Fruit fly (Drosophila melanogaster) whole organism, adult: ENCODE results near the gene msi.

Experiments
- CG11617 ChIP-seq: fragments of 200-800 bp; sonication (Bioruptor generic); optimal IDR thresholded peaks from 2 replicates; lab custom pipeline; 2017; ENCODE audit warnings: mild to moderate bottlenecking, missing biosample characterization, missing genetic modification reagents, missing genetic modification characterization
- CG12768 ChIP-seq: fragments of 200-800 bp; sonication (Bioruptor generic); optimal IDR thresholded peaks from 2 replicates; lab custom pipeline; 2017; ENCODE audit warnings: missing biosample characterization, missing genetic modification characterization, mild to moderate bottlenecking, moderate library complexity, missing genetic modification reagents
- CG14711 ChIP-seq: fragments of 200-800 bp; sonication (Bioruptor generic); optimal IDR thresholded peaks from 2 replicates; lab custom pipeline; 2018; ENCODE audit warnings: missing biosample characterization, mild to moderate bottlenecking, missing genetic modification characterization, moderate library complexity
- CG1620 ChIP-seq: fragments of 200-800 bp; sonication (Bioruptor generic); optimal IDR thresholded peaks from 2 replicates; lab custom pipeline; 2016; ENCODE audit warnings: missing biosample characterization, missing genetic modification characterization
- CG33017 ChIP-seq: fragments of 200-800 bp; sonication (Bioruptor generic); optimal IDR thresholded peaks from 2 replicates; lab custom pipeline; 2018; ENCODE audit warnings: missing biosample characterization, mild to moderate bottlenecking, missing genetic modification characterization, moderate library complexity
- CG5204 ChIP-seq: fragments of 200-800 bp; sonication (Bioruptor generic); optimal IDR thresholded peaks from 2 replicates; lab custom pipeline; 2016; ENCODE audit warnings: missing biosample characterization, missing genetic modification characterization
- CG7045 ChIP-seq: fragments of 200-800 bp; sonication (Bioruptor generic); optimal IDR thresholded peaks from 2 replicates; lab custom pipeline; 2017; ENCODE audit warnings: missing biosample characterization, mild to moderate bottlenecking, missing genetic modification characterization
- CG7101 ChIP-seq: fragments of 200-800 bp; sonication (Bioruptor generic); optimal IDR thresholded peaks from 2 replicates; lab custom pipeline; 2018; ENCODE audit warnings: missing biosample characterization, mild to moderate bottlenecking, missing genetic modification characterization, moderate library complexity
- Clk ChIP-seq: fragments of 200-800 bp; sonication (Bioruptor generic); optimal IDR thresholded peaks from 2 replicates; lab custom pipeline; 2017; ENCODE audit warnings: missing biosample characterization, missing genetic modification characterization
- Crg-1 ChIP-seq: fragments of 200-800 bp; sonication (Bioruptor generic); optimal IDR thresholded peaks from 2 replicates; lab custom pipeline; 2016; ENCODE audit warnings: missing biosample characterization, missing genetic modification characterization
- Hr96 ChIP-seq: fragments of 200-800 bp; sonication (Bioruptor generic); optimal IDR thresholded peaks from 2 replicates; lab custom pipeline; 2016; ENCODE audit warnings: missing biosample characterization, missing genetic modification characterization
- Mnt ChIP-seq: fragments of 200-800 bp; sonication (Bioruptor generic); optimal IDR thresholded peaks from 2 replicates; lab custom pipeline; 2016; ENCODE audit warnings: missing biosample characterization, mild to moderate bottlenecking, missing genetic modification characterization
- bab1 ChIP-seq: fragments of 200-800 bp; sonication (Bioruptor generic); optimal IDR thresholded peaks from 3 replicates; lab custom pipeline; 2019; ENCODE audit warnings: missing biosample characterization, mild to moderate bottlenecking, missing genetic modification characterization, moderate library complexity
- cic ChIP-seq: fragments of 200-800 bp; sonication (Bioruptor generic); optimal IDR thresholded peaks from 2 replicates; lab custom pipeline; 2017; ENCODE audit warnings: missing biosample characterization, mild to moderate bottlenecking, missing genetic modification characterization, moderate library complexity
- cnc ChIP-seq, 2 experiments: fragments of >200 bp; optimal IDR thresholded peaks; 2 replicates each; lab custom pipeline; 2017
- kay ChIP-seq: fragments of 200-800 bp; sonication (Bioruptor generic); peaks from one replicate; lab custom pipeline; 2016; ENCODE audit warnings: missing biosample characterization, missing genetic modification characterization, borderline replicate concordance
- ovo ChIP-seq: fragments of 200-800 bp; sonication (Bioruptor generic); optimal IDR thresholded peaks from 2 replicates; lab custom pipeline; 2016; ENCODE audit warnings: missing biosample characterization, missing genetic modification characterization
- pad ChIP-seq: fragments of 200-800 bp; sonication (Bioruptor generic); optimal IDR thresholded peaks from 3 replicates; lab custom pipeline; 2017; ENCODE audit warnings: missing biosample characterization, missing genetic modification characterization, mild to moderate bottlenecking, moderate library complexity, missing genetic modification reagents
- tj ChIP-seq: fragments of 200-800 bp; sonication (Bioruptor generic); optimal IDR thresholded peaks from 3 replicates; lab custom pipeline; 2017; ENCODE audit warnings: missing biosample characterization, mild to moderate bottlenecking, missing genetic modification characterization, moderate library complexity
- toe ChIP-seq: fragments of 200-800 bp; sonication (Bioruptor generic); optimal IDR thresholded peaks from 2 replicates; lab custom pipeline; 2016; ENCODE audit warnings: missing biosample characterization, missing genetic modification characterization

The msi gene

dm6 chr3R:25531905-25532387 is 16.0 kb downstream of the msi start:
- TF ChIP-seq CG7101 (tag; lab: Kevin White, UChicago) (no peak), pad (GFP tag; lab: Kevin White, UChicago) (no peak), Clk (no peak), Hr96 (GFP tag; lab: Kevin White, UChicago) (no peak), CG7045 (peak; percentile 23), bab1 (GFP tag; lab: Kevin White, UChicago) (no peak), ovo (no peak)

dm6 chr3R:25532406-25533225 is 16.7 kb downstream of the msi start:
- no peak for TF ChIP-seq Crg-1 (GFP tag; lab: Kevin White, UChicago)
- TF ChIP-seq kay (GFP tag; lab: Kevin White, UChicago) = no peak
- no peak for TF ChIP-seq CG12768 (GFP tag; lab: Kevin White, UChicago)
- TF ChIP-seq CG11617 (GFP tag; lab: Kevin White, UChicago) = no peak
- no peak for TF ChIP-seq Mnt (GFP tag; lab: Kevin White, UChicago)
- no peak for TF ChIP-seq CG7101 (tag; lab: Kevin White, UChicago)
- TF ChIP-seq pad (GFP tag; lab: Kevin White, UChicago) = no peak
- no peak for TF ChIP-seq Hr96 (GFP tag; lab: Kevin White, UChicago)
- TF ChIP-seq cnc (optimal IDR thresholded peaks at IDR 0.05; lab: Kevin White, UChicago) = no peak

- TF ChIP-seq CG12768 (GFP tag; lab: Kevin White, UChicago) (no peak), cnc (optimal IDR thresholded peaks at IDR 0.05; lab: Kevin White, UChicago) (no peak), tj (no peak), CG33017 (tag; lab: Kevin White, UChicago) (no peak), kay (GFP tag; lab: Kevin White, UChicago) (no peak)
Observed at dm6 chr3R:25539132-25539531, 23.2 kb downstream of the msi start.

- TF ChIP-seq ovo = no peak
- no peak for TF ChIP-seq CG33017 (tag; lab: Kevin White, UChicago)
- TF ChIP-seq CG7045 = no peak
- no peak for TF ChIP-seq CG14711 (tag; lab: Kevin White, UChicago)
- TF ChIP-seq tj = no peak
- TF ChIP-seq CG12768 (GFP tag; lab: Kevin White, UChicago) = no peak
- no peak for TF ChIP-seq CG7101 (tag; lab: Kevin White, UChicago)
- no peak for TF ChIP-seq Mnt (GFP tag; lab: Kevin White, UChicago)
- TF ChIP-seq Crg-1 (GFP tag; lab: Kevin White, UChicago) = no peak
- no peak for TF ChIP-seq CG11617 (GFP tag; lab: Kevin White, UChicago)
- TF ChIP-seq CG1620 (GFP tag; lab: Kevin White, UChicago) = no peak
- TF ChIP-seq cnc (optimal IDR thresholded peaks at IDR 0.05; lab: Kevin White, UChicago) = no peak
Observed at dm6 chr3R:25543565-25544317, 27.8 kb downstream of the msi start.

- no peak for TF ChIP-seq cnc (optimal IDR thresholded peaks at IDR 0.05; lab: Kevin White, UChicago)
- no peak for TF ChIP-seq toe (GFP tag; lab: Kevin White, UChicago)
- no peak for TF ChIP-seq kay (GFP tag; lab: Kevin White, UChicago)
- no peak for TF ChIP-seq bab1 (GFP tag; lab: Kevin White, UChicago)
- TF ChIP-seq CG7045 = no peak
- TF ChIP-seq CG14711 (tag; lab: Kevin White, UChicago) = no peak
- TF ChIP-seq CG33017 (tag; lab: Kevin White, UChicago) = no peak
- TF ChIP-seq CG12768 (GFP tag; lab: Kevin White, UChicago) = no peak
Observed at dm6 chr3R:25549740-25550139, 33.8 kb downstream of the msi start.

- TF ChIP-seq CG1620 (GFP tag; lab: Kevin White, UChicago) (no peak), CG7101 (tag; lab: Kevin White, UChicago) (no peak)
Observed at dm6 chr3R:25550428-25550827, 34.5 kb downstream of the msi start.

- no peak for TF ChIP-seq Crg-1 (GFP tag; lab: Kevin White, UChicago)
- no peak for TF ChIP-seq ovo
- TF ChIP-seq CG7101 (tag; lab: Kevin White, UChicago) = no peak
- TF ChIP-seq pad (GFP tag; lab: Kevin White, UChicago) = no peak
- no peak for TF ChIP-seq cnc (optimal IDR thresholded peaks at IDR 0.05; lab: Kevin White, UChicago)
- TF ChIP-seq Hr96 (GFP tag; lab: Kevin White, UChicago) = no peak
- TF ChIP-seq toe (GFP tag; lab: Kevin White, UChicago) = no peak
- no peak for TF ChIP-seq CG11617 (GFP tag; lab: Kevin White, UChicago)
- TF ChIP-seq CG33017 (tag; lab: Kevin White, UChicago) = no peak
- TF ChIP-seq bab1 (GFP tag; lab: Kevin White, UChicago) = no peak
- TF ChIP-seq tj = no peak
- TF ChIP-seq kay (GFP tag; lab: Kevin White, UChicago) = no peak
- no peak for TF ChIP-seq CG1620 (GFP tag; lab: Kevin White, UChicago)
- no peak for TF ChIP-seq CG5204 (GFP tag; lab: Kevin White, UChicago)
- no peak for TF ChIP-seq Mnt (GFP tag; lab: Kevin White, UChicago)
- TF ChIP-seq cic = no peak
- no peak for TF ChIP-seq CG7045
- TF ChIP-seq CG12768 (GFP tag; lab: Kevin White, UChicago) = no peak
- TF ChIP-seq Clk = no peak
- no peak for TF ChIP-seq CG14711 (tag; lab: Kevin White, UChicago)
Observed at dm6 chr3R:25552181-25552580, 36.3 kb downstream of the msi start.
